Fruit fly (Drosophila melanogaster) whole organism, embryonic: ENCODE measurements around the gene Sclp.
A peak's percentile ranks its signal among the peaks of the same experiment; 100 is the strongest.

Experiments
- B-H2 ChIP-seq: fragments of 200-800 bp; sonication (Bioruptor generic); optimal IDR thresholded peaks from 2 replicates; lab custom pipeline; 2018; ENCODE audit warnings: missing biosample characterization, mild to moderate bottlenecking, missing genetic modification characterization
- CG11085 ChIP-seq: fragments of 200-800 bp; sonication (Bioruptor generic); IDR thresholded peaks from 2 replicates; pipeline ENCODE4 v1.3.6; 2022; ENCODE audit warnings: missing biosample characterization, missing genetic modification characterization
- CG12769 ChIP-seq: fragments of 200-800 bp; sonication (Bioruptor generic); optimal IDR thresholded peaks from 2 replicates; lab custom pipeline; 2019; ENCODE audit warnings: missing biosample characterization, mild to moderate bottlenecking, missing genetic modification characterization, moderate library complexity
- CG13624 ChIP-seq: fragments of 200-800 bp; sonication (Bioruptor generic); optimal IDR thresholded peaks from 2 replicates; lab custom pipeline; 2016; ENCODE audit warnings: missing biosample characterization, missing genetic modification characterization
- CG14667 ChIP-seq: fragments of 200-800 bp; sonication (Bioruptor generic); IDR thresholded peaks from 2 replicates; pipeline ENCODE4 v1.3.6; 2022; ENCODE audit warnings: missing biosample characterization, missing genetic modification characterization
- CG15479 ChIP-seq: fragments of 200-800 bp; sonication (Bioruptor generic); optimal IDR thresholded peaks from 3 replicates; lab custom pipeline; 2019; ENCODE audit warnings: missing biosample characterization, mild to moderate bottlenecking, missing genetic modification characterization, moderate library complexity
- CG17359 ChIP-seq: fragments of 200-800 bp; sonication (Bioruptor generic); optimal IDR thresholded peaks from 3 replicates; lab custom pipeline; 2018; ENCODE audit warnings: missing biosample characterization, mild to moderate bottlenecking, missing genetic modification characterization, moderate library complexity
- CG18262 ChIP-seq: fragments of 200-800 bp; optimal IDR thresholded peaks from 3 replicates; lab custom pipeline; 2019; ENCODE audit warnings: missing biosample characterization, mild to moderate bottlenecking, missing genetic modification characterization, moderate library complexity
- CG18476 ChIP-seq: fragments of 200-800 bp; sonication (Bioruptor generic); optimal IDR thresholded peaks from 2 replicates; lab custom pipeline; 2016; ENCODE audit warnings: missing biosample characterization, mild to moderate bottlenecking, missing genetic modification characterization
- CG18599 ChIP-seq: fragments of 200-800 bp; sonication (Bioruptor generic); optimal IDR thresholded peaks from 3 replicates; lab custom pipeline; 2017; ENCODE audit warnings: missing biosample characterization, missing genetic modification characterization, mild to moderate bottlenecking, moderate library complexity, missing genetic modification reagents
- CG18764 ChIP-seq: fragments of 200-800 bp; sonication (Bioruptor generic); optimal IDR thresholded peaks from 3 replicates; lab custom pipeline; 2016; ENCODE audit warnings: missing biosample characterization, missing genetic modification characterization
- CG31224 ChIP-seq: fragments of 200-800 bp; sonication (Bioruptor generic); IDR thresholded peaks from 2 replicates; pipeline ENCODE4 v1.3.6; 2022; ENCODE audit warnings: missing biosample characterization, missing genetic modification characterization
- CG31365 ChIP-seq: fragments of 200-800 bp; sonication (Bioruptor generic); optimal IDR thresholded peaks from 2 replicates; lab custom pipeline; 2018; ENCODE audit warnings: missing biosample characterization, mild to moderate bottlenecking, missing genetic modification characterization
- CG33557 ChIP-seq: fragments of 200-800 bp; sonication (Bioruptor generic); optimal IDR thresholded peaks from 2 replicates; lab custom pipeline; 2019; ENCODE audit warnings: missing biosample characterization, mild to moderate bottlenecking, missing genetic modification characterization, moderate library complexity
- CG6683 ChIP-seq: fragments of 200-800 bp; sonication (Bioruptor generic); optimal IDR thresholded peaks from 2 replicates; lab custom pipeline; 2017; ENCODE audit warnings: missing biosample characterization, mild to moderate bottlenecking, missing genetic modification characterization, missing genetic modification reagents
- CG6854 ChIP-seq: fragments of 200-800 bp; sonication (Bioruptor generic); optimal IDR thresholded peaks from 3 replicates; lab custom pipeline; 2017; ENCODE audit warnings: missing biosample characterization, mild to moderate bottlenecking, missing genetic modification characterization
- CG8478 ChIP-seq: fragments of >200 bp; optimal IDR thresholded peaks from 2 replicates; lab custom pipeline; 2018
- CTCF ChIP-seq: fragments of 200-800 bp; sonication (Bioruptor generic); optimal IDR thresholded peaks from 2 replicates; lab custom pipeline; 2017; ENCODE audit warnings: missing biosample characterization, mild to moderate bottlenecking, missing genetic modification characterization, moderate library complexity
- Camta ChIP-seq: fragments of 200-800 bp; sonication (Bioruptor generic); optimal IDR thresholded peaks from 2 replicates; lab custom pipeline; 2016; ENCODE audit warnings: missing biosample characterization, missing genetic modification characterization
- Drgx ChIP-seq: fragments of 200-800 bp; sonication (Bioruptor generic); IDR thresholded peaks from 2 replicates; pipeline ENCODE4 v1.3.6; 2022; ENCODE audit warnings: missing biosample characterization, missing genetic modification characterization
- GATAe ChIP-seq: fragments of 200-800 bp; sonication (Bioruptor generic); conservative IDR thresholded peaks from 2 replicates; pipeline ENCODE4 v1.3.6; 2022; ENCODE audit warnings: missing biosample characterization, missing genetic modification characterization
- MTF-1 ChIP-seq: fragments of 200-800 bp; sonication (Bioruptor generic); optimal IDR thresholded peaks from 2 replicates; lab custom pipeline; 2018; ENCODE audit warnings: missing biosample characterization, mild to moderate bottlenecking, missing genetic modification characterization, borderline replicate concordance
- Meics ChIP-seq: fragments of 200-800 bp; sonication (Bioruptor generic); optimal IDR thresholded peaks from 2 replicates; lab custom pipeline; 2017; ENCODE audit warnings: missing biosample characterization, mild to moderate bottlenecking, missing genetic modification characterization
- Oaz ChIP-seq: fragments of 200-800 bp; sonication (Bioruptor generic); IDR thresholded peaks from 2 replicates; pipeline ENCODE4 v1.3.6; 2022; ENCODE audit warnings: missing biosample characterization, missing genetic modification characterization
- PHDP ChIP-seq: fragments of 200-800 bp; sonication (Bioruptor generic); optimal IDR thresholded peaks from 3 replicates; lab custom pipeline; 2018; ENCODE audit warnings: missing biosample characterization, mild to moderate bottlenecking, missing genetic modification characterization, moderate library complexity
- Rx ChIP-seq: fragments of 200-800 bp; sonication (Bioruptor generic); IDR thresholded peaks from 2 replicates; pipeline ENCODE4 v1.3.6; 2022; ENCODE audit warnings: missing biosample characterization, missing genetic modification characterization
- Six4 ChIP-seq: fragments of 200-800 bp; sonication (Bioruptor generic); optimal IDR thresholded peaks from 2 replicates; lab custom pipeline; 2016; ENCODE audit warnings: missing biosample characterization, missing genetic modification characterization
- ato ChIP-seq: fragments of 200-800 bp; sonication (Bioruptor generic); IDR thresholded peaks from 2 replicates; pipeline ENCODE4 v1.3.6; 2022; ENCODE audit warnings: missing biosample characterization, missing genetic modification characterization; ENCODE audit not compliant: partially characterized antibody
- caup ChIP-seq: fragments of 200-800 bp; sonication (Bioruptor generic); optimal IDR thresholded peaks from 3 replicates; lab custom pipeline; 2017; ENCODE audit warnings: missing biosample characterization, mild to moderate bottlenecking, missing genetic modification characterization, moderate library complexity; ENCODE audit not compliant: severe bottlenecking
- ci ChIP-seq: fragments of 200-800 bp; sonication (Bioruptor generic); IDR thresholded peaks from 3 replicates; pipeline ENCODE4 v1.3.6; 2022; ENCODE audit warnings: missing biosample characterization, missing genetic modification characterization
- croc ChIP-seq: fragments of 200-800 bp; sonication (Bioruptor generic); conservative IDR thresholded peaks from 3 replicates; pipeline ENCODE4 v1.3.6; 2022; ENCODE audit warnings: missing biosample characterization, missing genetic modification characterization
- danr ChIP-seq: fragments of 200-800 bp; sonication (Bioruptor generic); IDR thresholded peaks from 2 replicates; pipeline ENCODE4 v1.3.6; 2022; ENCODE audit warnings: missing biosample characterization, missing genetic modification characterization
- disco-r ChIP-seq: fragments of 200-800 bp; sonication (Bioruptor generic); optimal IDR thresholded peaks from 2 replicates; lab custom pipeline; 2016; ENCODE audit warnings: missing biosample characterization, missing genetic modification characterization
- fd64A ChIP-seq: fragments of 200-800 bp; sonication (Bioruptor generic); optimal IDR thresholded peaks from 3 replicates; lab custom pipeline; 2018; ENCODE audit warnings: missing biosample characterization, mild to moderate bottlenecking, missing genetic modification characterization
- gem ChIP-seq: fragments of 200-800 bp; sonication (Bioruptor generic); optimal IDR thresholded peaks from 2 replicates; lab custom pipeline; 2019; ENCODE audit warnings: missing biosample characterization, mild to moderate bottlenecking, missing genetic modification characterization, moderate library complexity
- gsb ChIP-seq: fragments of 200-800 bp; sonication (Bioruptor generic); IDR thresholded peaks from 2 replicates; pipeline ENCODE4 v1.3.6; 2022; ENCODE audit warnings: missing biosample characterization, missing genetic modification characterization
- jing ChIP-seq: fragments of 200-800 bp; sonication (Bioruptor generic); optimal IDR thresholded peaks from 2 replicates; lab custom pipeline; 2018; ENCODE audit warnings: missing biosample characterization, mild to moderate bottlenecking, missing genetic modification characterization
- lbe ChIP-seq: fragments of 200-800 bp; sonication (Bioruptor generic); optimal IDR thresholded peaks from 2 replicates; lab custom pipeline; 2016; ENCODE audit warnings: missing biosample characterization, mild to moderate bottlenecking, missing genetic modification characterization
- nmo ChIP-seq: fragments of 200-800 bp; sonication (Bioruptor generic); optimal IDR thresholded peaks from 2 replicates; lab custom pipeline; 2018; ENCODE audit warnings: missing biosample characterization, mild to moderate bottlenecking, missing genetic modification characterization, moderate library complexity
- pho ChIP-seq: fragments of 200-800 bp; sonication (Bioruptor generic); optimal IDR thresholded peaks from 2 replicates; lab custom pipeline; 2016; ENCODE audit warnings: missing biosample characterization, missing genetic modification characterization
- phol ChIP-seq: fragments of 200-800 bp; sonication (Bioruptor generic); optimal IDR thresholded peaks from 3 replicates; lab custom pipeline; 2018; ENCODE audit warnings: missing biosample characterization, mild to moderate bottlenecking, missing genetic modification characterization, moderate library complexity
- ranshi ChIP-seq: fragments of 200-800 bp; sonication (Bioruptor generic); IDR thresholded peaks from 2 replicates; pipeline ENCODE4 v1.3.6; 2022; ENCODE audit warnings: missing biosample characterization, missing genetic modification characterization
- rib ChIP-seq: fragments of 200-800 bp; sonication (Bioruptor generic); IDR thresholded peaks from 2 replicates; pipeline ENCODE4 v1.3.6; 2022; ENCODE audit warnings: missing biosample characterization, missing genetic modification characterization
- schlank ChIP-seq: fragments of 200-800 bp; sonication (Bioruptor generic); optimal IDR thresholded peaks from 2 replicates; lab custom pipeline; 2018; ENCODE audit warnings: missing biosample characterization, mild to moderate bottlenecking, missing genetic modification characterization
- ssp ChIP-seq: fragments of 200-800 bp; sonication (Bioruptor generic); IDR thresholded peaks from 2 replicates; pipeline ENCODE4 v1.3.6; 2022; ENCODE audit warnings: missing biosample characterization, missing genetic modification characterization
- tll ChIP-seq, 2 experiments: fragments of 200-800 bp in 1 of 2; fragments of >200 bp in 1 of 2; sonication (Bioruptor generic) in 1 of 2; optimal IDR thresholded peaks; 2 replicates each; lab custom pipeline; 2017 to 2019; ENCODE audit warnings: missing biosample characterization in 2 of 2, missing genetic modification characterization in 2 of 2, mild to moderate bottlenecking in 1 of 2, moderate library complexity in 1 of 2
- tna ChIP-seq: fragments of 200-800 bp; sonication (Bioruptor generic); IDR thresholded peaks from 2 replicates; pipeline ENCODE4 v1.3.6; 2022; ENCODE audit warnings: missing biosample characterization, missing genetic modification characterization; ENCODE audit not compliant: partially characterized antibody
- unpg ChIP-seq: fragments of 200-800 bp; sonication (Bioruptor generic); optimal IDR thresholded peaks from 3 replicates; lab custom pipeline; 2018; ENCODE audit warnings: missing biosample characterization, mild to moderate bottlenecking, missing genetic modification characterization, moderate library complexity
- wdn ChIP-seq: fragments of 200-800 bp; sonication (Bioruptor generic); IDR thresholded peaks from 2 replicates; pipeline ENCODE4 v1.3.6; 2022; ENCODE audit warnings: missing biosample characterization, missing genetic modification characterization
- wek ChIP-seq: fragments of 200-800 bp; sonication (Bioruptor generic); optimal IDR thresholded peaks from 3 replicates; lab custom pipeline; 2018; ENCODE audit warnings: missing biosample characterization, mild to moderate bottlenecking, missing genetic modification characterization, moderate library complexity
- zfh2 ChIP-seq: fragments of 200-800 bp; sonication (Bioruptor generic); optimal IDR thresholded peaks from 2 replicates; lab custom pipeline; 2016; ENCODE audit warnings: missing biosample characterization, missing genetic modification characterization

The Sclp gene

DNA sequence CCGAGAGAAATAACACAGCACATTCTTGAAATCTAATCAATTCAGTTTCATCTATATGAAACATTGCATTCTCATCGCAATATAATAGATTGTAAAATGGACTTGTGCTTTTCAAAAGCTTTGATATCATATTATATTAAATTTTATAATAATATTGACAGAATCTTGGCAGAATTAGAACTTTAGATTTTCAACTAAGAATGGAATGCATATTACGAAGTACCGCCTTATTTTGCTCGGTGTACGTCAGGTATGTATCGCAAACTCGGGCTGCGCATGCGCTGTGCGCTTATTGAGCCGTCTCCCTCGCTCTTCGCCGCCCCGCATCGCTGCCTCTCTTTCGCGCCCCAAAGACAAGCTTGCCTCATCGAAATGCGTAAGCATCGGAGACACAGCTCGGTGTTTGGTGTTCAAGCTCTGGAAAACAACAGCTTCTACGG, 9.3 kb downstream of the Sclp start:
- peak; percentile 90 for TF ChIP-seq PHDP (tag; lab: Kevin White, UChicago)
- TF ChIP-seq ranshi (GFP tag; lab: Robert Waterston, UW), result peak; percentile 75
- TF ChIP-seq gem, result peak; percentile 95
- TF ChIP-seq CG14667 (GFP tag; lab: Robert Waterston, UW), result peak; percentile 78
- peak in 1 of 2 experiments; percentile 38 for TF ChIP-seq tll (GFP tag; optimal IDR thresholded peaks at IDR 0.05; lab: Kevin White, UChicago)
- TF ChIP-seq croc, result peak; percentile 91
- TF ChIP-seq CG17359, result peak; percentile 92
- TF ChIP-seq gsb (GFP tag; lab: Robert Waterston, UW), result peak; percentile 74
- TF ChIP-seq CG15479 (GFP tag; lab: Kevin White, UChicago), result peak; percentile 62
- no peak for TF ChIP-seq pho (GFP tag; lab: Kevin White, UChicago)
- no peak for TF ChIP-seq CG8478 (lab: Kevin White, UChicago)
- peak; percentile 15 for TF ChIP-seq wek (GFP tag; lab: Kevin White, UChicago)
- peak; percentile 84 for TF ChIP-seq CG6854 (GFP tag; lab: Kevin White, UChicago)
- peak; percentile 65 for TF ChIP-seq B-H2 (GFP tag; lab: Kevin White, UChicago)
- peak; percentile 65 for TF ChIP-seq jing
- peak; percentile 6 for TF ChIP-seq zfh2 (GFP tag; lab: Kevin White, UChicago)
- peak; percentile 86 for TF ChIP-seq caup (GFP tag; lab: Kevin White, UChicago)
- peak; percentile 96 for TF ChIP-seq nmo (GFP tag; lab: Kevin White, UChicago)
- TF ChIP-seq CG18599, result peak; percentile 89
- TF ChIP-seq wdn, result no peak
- TF ChIP-seq Six4 (GFP tag; lab: Kevin White, UChicago), result peak; percentile 62
- peak; percentile 54 for TF ChIP-seq CG18476 (GFP tag; lab: Kevin White, UChicago)
- TF ChIP-seq rib, result peak; percentile 61
- peak; percentile 92 for TF ChIP-seq CG33557 (GFP tag; lab: Kevin White, UChicago)
- TF ChIP-seq CG31365 (tag; lab: Kevin White, UChicago), result peak; percentile 62
- peak; percentile 47 for TF ChIP-seq GATAe (GFP tag; lab: Robert Waterston, UW)
- TF ChIP-seq Camta, result no peak
- peak; percentile 93 for TF ChIP-seq phol (tag; lab: Kevin White, UChicago)
- TF ChIP-seq MTF-1 (GFP tag; lab: Kevin White, UChicago), result peak; percentile 68
- peak; percentile 65 for TF ChIP-seq lbe (GFP tag; lab: Kevin White, UChicago)
- TF ChIP-seq CG31224 (GFP tag; lab: Robert Waterston, UW), result peak; percentile 76
- TF ChIP-seq CG11085 (GFP tag; lab: Robert Waterston, UW), result peak; percentile 75
- no peak for TF ChIP-seq tna (GFP tag; lab: Robert Waterston, UW)
- peak; percentile 76 for TF ChIP-seq CG6683
- TF ChIP-seq CG18764 (GFP tag; lab: Kevin White, UChicago), result peak; percentile 44
- TF ChIP-seq ci (GFP tag; lab: Robert Waterston, UW), result peak; percentile 84
- peak; percentile 85 for TF ChIP-seq danr (GFP tag; lab: Robert Waterston, UW)
- peak; percentile 70 for TF ChIP-seq Oaz
- TF ChIP-seq CG13624, result no peak
- TF ChIP-seq ato, result no peak
- no peak for TF ChIP-seq disco-r (GFP tag; lab: Kevin White, UChicago)
- peak; percentile 64 for TF ChIP-seq Rx (GFP tag; lab: Robert Waterston, UW)
- TF ChIP-seq CTCF (GFP tag; lab: Kevin White, UChicago), result peak; percentile 28
- TF ChIP-seq ssp, result peak; percentile 78
- peak; percentile 85 for TF ChIP-seq Drgx
- TF ChIP-seq Meics, result peak; percentile 90
- TF ChIP-seq fd64A (GFP tag; lab: Kevin White, UChicago), result peak; percentile 23
- peak; percentile 73 for TF ChIP-seq schlank (tag; lab: Kevin White, UChicago)
- TF ChIP-seq unpg (GFP tag; lab: Kevin White, UChicago), result peak; percentile 93
- peak; percentile 65 for TF ChIP-seq CG12769 (tag; lab: Kevin White, UChicago)
- TF ChIP-seq CG18262 (tag; lab: Kevin White, UChicago), result peak; percentile 96
